Comparison of ENCODE assay signal across 1 fruit fly cellular context in the genomic region with DNA sequence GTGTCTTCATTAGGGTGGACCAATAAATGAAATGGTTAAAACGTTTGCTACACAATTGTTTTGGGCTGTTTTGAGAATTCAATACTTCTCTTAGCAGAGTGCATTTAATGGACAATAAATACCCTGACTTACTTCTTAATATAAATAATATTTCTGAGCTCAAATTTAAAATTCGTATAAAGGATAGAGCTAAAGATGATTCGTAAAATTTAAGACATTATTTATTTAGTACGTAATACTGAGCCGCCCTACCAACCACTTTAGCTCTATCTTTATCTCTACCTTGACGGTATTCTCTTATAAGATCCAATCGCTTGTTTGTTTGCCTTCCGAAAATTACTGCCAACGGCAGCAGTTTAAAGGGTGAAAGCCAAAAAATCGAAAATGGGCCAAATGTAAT.
TF ChIP-seq lines count a peak whose summit lies in the region.

No protein-coding gene starts in this region.

TF ChIP-seq in whole organism, embryonic, 481 proteins besides CTCF, POLR2A, EP300 and RAD21 (continued from another document and continues in another):
- no peak for TF ChIP-seq peb (GFP tag; IDR thresholded peaks at IDR 0.05; lab: Robert Waterston, UW)
- peak; percentile 96 for TF ChIP-seq PHDP (tag; optimal IDR thresholded peaks at IDR 0.05; lab: Kevin White, UChicago)
- TF ChIP-seq Usf (GFP tag; optimal IDR thresholded peaks at IDR 0.05; lab: Kevin White, UChicago) = peak; percentile 45
- TF ChIP-seq CG4424 (GFP tag; optimal IDR thresholded peaks at IDR 0.05; lab: Kevin White, UChicago) = peak; percentile 73
- TF ChIP-seq CG2199 (GFP tag; IDR thresholded peaks at IDR 0.05; lab: Robert Waterston, UW) = 0 out of 3 replicates have a peak, but pooled peaks have one; percentile 43
- peak; percentile 32 for TF ChIP-seq tin (GFP tag; optimal IDR thresholded peaks at IDR 0.05; lab: Kevin White, UChicago)
- no peak for TF ChIP-seq sc (optimal IDR thresholded peaks at IDR 0.05; lab: Kevin White, UChicago)
- peak; percentile 64 for TF ChIP-seq sc (GFP tag; optimal IDR thresholded peaks at IDR 0.05; lab: Kevin White, UChicago)
- peak; percentile 56 for TF ChIP-seq bcd (GFP tag; optimal IDR thresholded peaks at IDR 0.05; lab: Kevin White, UChicago)
- TF ChIP-seq ems (GFP tag; optimal IDR thresholded peaks at IDR 0.05; lab: Kevin White, UChicago) = no peak
- peak; percentile 42 for TF ChIP-seq Six4 (GFP tag; optimal IDR thresholded peaks at IDR 0.05; lab: Kevin White, UChicago)
- TF ChIP-seq dpn (GFP tag; optimal IDR thresholded peaks at IDR 0.05; lab: Kevin White, UChicago) = peak; percentile 47 to 86
- peak; percentile 44 for TF ChIP-seq cwo (GFP tag; optimal IDR thresholded peaks at IDR 0.05; lab: Kevin White, UChicago)
- TF ChIP-seq insv (GFP tag; optimal IDR thresholded peaks at IDR 0.05; lab: Kevin White, UChicago) = peak in 1 of 2 experiments; percentile 24
- TF ChIP-seq lola (GFP tag; optimal IDR thresholded peaks at IDR 0.05; lab: Kevin White, UChicago) = peak in 1 of 3 experiments; percentile 87
- no peak for TF ChIP-seq sisA (GFP tag; IDR thresholded peaks at IDR 0.05; lab: Robert Waterston, UW)
- peak; percentile 62 for TF ChIP-seq E2f2 (GFP tag; IDR thresholded peaks at IDR 0.05; lab: Robert Waterston, UW)
- TF ChIP-seq esg (GFP tag; conservative IDR thresholded peaks at IDR 0.05; lab: Robert Waterston, UW) = peak; percentile 79
- TF ChIP-seq vnd (GFP tag; IDR thresholded peaks at IDR 0.05; lab: Robert Waterston, UW; ENCODE audit: partially characterized antibody) = no peak
- peak; percentile 67 for TF ChIP-seq CG10431 (GFP tag; optimal IDR thresholded peaks at IDR 0.05; lab: Kevin White, UChicago)
- peak; percentile 81 for TF ChIP-seq CG8388 (GFP tag; optimal IDR thresholded peaks at IDR 0.05; lab: Kevin White, UChicago)
- TF ChIP-seq HHEX (GFP tag; optimal IDR thresholded peaks at IDR 0.05; lab: Kevin White, UChicago) = peak; percentile 70
- TF ChIP-seq CG3281 (GFP tag; optimal IDR thresholded peaks at IDR 0.05; lab: Kevin White, UChicago) = peak; percentile 76
- TF ChIP-seq otp (GFP tag; IDR thresholded peaks at IDR 0.05; lab: Robert Waterston, UW) = peak; percentile 81
- TF ChIP-seq Vsx1 (GFP tag; optimal IDR thresholded peaks at IDR 0.05; lab: Kevin White, UChicago) = peak; percentile 75
- peak; percentile 53 for TF ChIP-seq Lhr (GFP tag; optimal IDR thresholded peaks at IDR 0.05; lab: Kevin White, UChicago)
- TF ChIP-seq slou (GFP tag; optimal IDR thresholded peaks at IDR 0.05; lab: Kevin White, UChicago) = peak; percentile 13
- peak; percentile 42 for TF ChIP-seq sqz (GFP tag; optimal IDR thresholded peaks at IDR 0.05; lab: Kevin White, UChicago)
- TF ChIP-seq wdn (GFP tag; IDR thresholded peaks at IDR 0.05; lab: Robert Waterston, UW) = peak; percentile 48; the same call in 1 of the 2 replicates
- TF ChIP-seq CG17186 (GFP tag; optimal IDR thresholded peaks at IDR 0.05; lab: Kevin White, UChicago) = no peak
- TF ChIP-seq CG1602 (GFP tag; optimal IDR thresholded peaks at IDR 0.05; lab: Kevin White, UChicago) = peak; percentile 71
- no peak for TF ChIP-seq rib (GFP tag; IDR thresholded peaks at IDR 0.05; lab: Robert Waterston, UW)
- peak; percentile 66 for TF ChIP-seq Hr3 (GFP tag; optimal IDR thresholded peaks at IDR 0.05; lab: Kevin White, UChicago)
- no peak for TF ChIP-seq HmgD (GFP tag; optimal IDR thresholded peaks at IDR 0.05; lab: Kevin White, UChicago)
- TF ChIP-seq CG5180 (GFP tag; optimal IDR thresholded peaks at IDR 0.05; lab: Kevin White, UChicago) = peak; percentile 48
- TF ChIP-seq gcm (GFP tag; optimal IDR thresholded peaks at IDR 0.05; lab: Kevin White, UChicago) = peak; percentile 89
- TF ChIP-seq wor (GFP tag; IDR thresholded peaks at IDR 0.05; lab: Robert Waterston, UW) = peak; percentile 55
- TF ChIP-seq gsb (GFP tag; IDR thresholded peaks at IDR 0.05; lab: Robert Waterston, UW) = peak; percentile 39; the same call in 1 of the 2 replicates
- peak; percentile 91 for TF ChIP-seq ci (GFP tag; IDR thresholded peaks at IDR 0.05; lab: Robert Waterston, UW)
- TF ChIP-seq CG9215 (GFP tag; IDR thresholded peaks at IDR 0.05; lab: Robert Waterston, UW) = peak; percentile 39; the same call in 1 of the 2 replicates
- peak; percentile 68; the same call in 1 of the 2 replicates for TF ChIP-seq chm (GFP tag; IDR thresholded peaks at IDR 0.05; lab: Robert Waterston, UW)
- TF ChIP-seq Blimp-1 (GFP tag; optimal IDR thresholded peaks at IDR 0.05; lab: Kevin White, UChicago) = peak; percentile 74
- no peak for TF ChIP-seq abd-A (tag; optimal IDR thresholded peaks at IDR 0.05; lab: Kevin White, UChicago)
- TF ChIP-seq NfI (GFP tag; optimal IDR thresholded peaks at IDR 0.05; lab: Kevin White, UChicago) = peak; percentile 89
- peak; percentile 21 for TF ChIP-seq B-H2 (GFP tag; optimal IDR thresholded peaks at IDR 0.05; lab: Kevin White, UChicago)
- peak; percentile 75 for TF ChIP-seq lilli (GFP tag; optimal IDR thresholded peaks at IDR 0.05; lab: Kevin White, UChicago)
- TF ChIP-seq sens-2 (GFP tag; IDR thresholded peaks at IDR 0.05; lab: Robert Waterston, UW) = peak; percentile 61; the same call in 1 of the 2 replicates
- TF ChIP-seq CG13424 (tag; optimal IDR thresholded peaks at IDR 0.05; lab: Kevin White, UChicago) = peak; percentile 93
- TF ChIP-seq CG12942 (GFP tag; optimal IDR thresholded peaks at IDR 0.05; lab: Kevin White, UChicago) = peak; percentile 70
- no peak for TF ChIP-seq CG7357 (GFP tag; IDR thresholded peaks at IDR 0.05; lab: Robert Waterston, UW)
- TF ChIP-seq Bteb2 (GFP tag; optimal IDR thresholded peaks at IDR 0.05; lab: Kevin White, UChicago) = peak; percentile 73
- peak; percentile 71 for TF ChIP-seq CG6689 (GFP tag; IDR thresholded peaks at IDR 0.05; lab: Robert Waterston, UW)
- TF ChIP-seq h (optimal IDR thresholded peaks at IDR 0.05; lab: Kevin White, UChicago) = no peak
- no peak for TF ChIP-seq Gsc (GFP tag; IDR thresholded peaks at IDR 0.05; lab: Robert Waterston, UW)
- TF ChIP-seq gce (GFP tag; IDR thresholded peaks at IDR 0.05; lab: Robert Waterston, UW) = 0 out of 3 replicates have a peak, but pooled peaks have one; percentile 20
- peak; percentile 77 for TF ChIP-seq Xbp1 (GFP tag; optimal IDR thresholded peaks at IDR 0.05; lab: Kevin White, UChicago)
- peak; percentile 77 for TF ChIP-seq CG10366 (GFP tag; IDR thresholded peaks at IDR 0.05; lab: Robert Waterston, UW)
- TF ChIP-seq klu (GFP tag; IDR thresholded peaks at IDR 0.05; lab: Robert Waterston, UW) = peak; percentile 35; the same call in 1 of the 2 replicates
- peak; percentile 63 for TF ChIP-seq E2f1 (GFP tag; IDR thresholded peaks at IDR 0.05; lab: Robert Waterston, UW)
- peak; percentile 3 for TF ChIP-seq NC2β (GFP tag; optimal IDR thresholded peaks at IDR 0.05; lab: Kevin White, UChicago)
- TF ChIP-seq CG12104 (GFP tag; optimal IDR thresholded peaks at IDR 0.05; lab: Kevin White, UChicago) = peak; percentile 58
- TF ChIP-seq jing (GFP tag; optimal IDR thresholded peaks at IDR 0.05; lab: Kevin White, UChicago) = peak; percentile 71
- TF ChIP-seq Mad (GFP tag; optimal IDR thresholded peaks at IDR 0.05; lab: Kevin White, UChicago) = peak; percentile 51
- no peak for TF ChIP-seq CG1832 (GFP tag; optimal IDR thresholded peaks at IDR 0.05; lab: Kevin White, UChicago)
- TF ChIP-seq CG6765 (GFP tag; optimal IDR thresholded peaks at IDR 0.05; lab: Kevin White, UChicago) = peak; percentile 69
- TF ChIP-seq pros (GFP tag; optimal IDR thresholded peaks at IDR 0.05; lab: Kevin White, UChicago) = no peak
- no peak for TF ChIP-seq Poxn (GFP tag; IDR thresholded peaks at IDR 0.05; lab: Robert Waterston, UW)
- peak; percentile 47 for TF ChIP-seq CG16863 (GFP tag; optimal IDR thresholded peaks at IDR 0.05; lab: Kevin White, UChicago)
- peak; percentile 63 for TF ChIP-seq ap (GFP tag; IDR thresholded peaks at IDR 0.05; lab: Robert Waterston, UW)
- no peak for TF ChIP-seq lbe (GFP tag; optimal IDR thresholded peaks at IDR 0.05; lab: Kevin White, UChicago)
- TF ChIP-seq CG3995 (GFP tag; optimal IDR thresholded peaks at IDR 0.05; lab: Kevin White, UChicago) = peak; percentile 35
- TF ChIP-seq ase (GFP tag; IDR thresholded peaks at IDR 0.05; lab: Robert Waterston, UW) = peak; percentile 62; the same call in 2 of the 3 replicates
- TF ChIP-seq CG17568 (GFP tag; optimal IDR thresholded peaks at IDR 0.05; lab: Kevin White, UChicago) = peak; percentile 97
- TF ChIP-seq Myb (GFP tag; optimal IDR thresholded peaks at IDR 0.05; lab: Kevin White, UChicago) = peak; percentile 2
- peak; percentile 31 for TF ChIP-seq fd64A (GFP tag; optimal IDR thresholded peaks at IDR 0.05; lab: Kevin White, UChicago)
- peak; percentile 60 for TF ChIP-seq Hand (GFP tag; optimal IDR thresholded peaks at IDR 0.05; lab: Kevin White, UChicago)
- TF ChIP-seq HLH3B (GFP tag; IDR thresholded peaks at IDR 0.05; lab: Robert Waterston, UW) = peak; percentile 58
- TF ChIP-seq CG2129 (GFP tag; IDR thresholded peaks at IDR 0.05; lab: Robert Waterston, UW; ENCODE audit: partially characterized antibody) = no peak
- peak; percentile 26 for TF ChIP-seq bab2 (GFP tag; optimal IDR thresholded peaks at IDR 0.05; lab: Kevin White, UChicago)
- peak; percentile 33 to 63 for TF ChIP-seq Pdp1 (GFP tag; optimal IDR thresholded peaks at IDR 0.05; lab: Kevin White, UChicago)
- TF ChIP-seq Ada2b (GFP tag; IDR thresholded peaks at IDR 0.05; lab: Robert Waterston, UW) = peak; percentile 61
- peak; percentile 63 for TF ChIP-seq wek (GFP tag; optimal IDR thresholded peaks at IDR 0.05; lab: Kevin White, UChicago)
- TF ChIP-seq schlank (tag; optimal IDR thresholded peaks at IDR 0.05; lab: Kevin White, UChicago) = peak; percentile 36
- peak; percentile 31 for TF ChIP-seq CG9609 (GFP tag; optimal IDR thresholded peaks at IDR 0.05; lab: Kevin White, UChicago)
- peak; percentile 34 for TF ChIP-seq tx (GFP tag; optimal IDR thresholded peaks at IDR 0.05; lab: Kevin White, UChicago)
- TF ChIP-seq salm (tag; optimal IDR thresholded peaks at IDR 0.05; lab: Kevin White, UChicago) = peak; percentile 81
- TF ChIP-seq CG30020 (tag; optimal IDR thresholded peaks at IDR 0.05; lab: Kevin White, UChicago) = peak; percentile 64
- peak; percentile 85 for TF ChIP-seq CG14050 (GFP tag; IDR thresholded peaks at IDR 0.05; lab: Robert Waterston, UW)
- peak; percentile 42 for TF ChIP-seq CG31388 (GFP tag; optimal IDR thresholded peaks at IDR 0.05; lab: Kevin White, UChicago)
- peak; percentile 72 for TF ChIP-seq run (tag; optimal IDR thresholded peaks at IDR 0.05; lab: Kevin White, UChicago)
- peak; percentile 22 for TF ChIP-seq exex (tag; optimal IDR thresholded peaks at IDR 0.05; lab: Kevin White, UChicago)
- peak; percentile 40 for TF ChIP-seq Taf1 (GFP tag; IDR thresholded peaks at IDR 0.05; lab: Robert Waterston, UW)
- TF ChIP-seq Hr78 (GFP tag; optimal IDR thresholded peaks at IDR 0.05; lab: Kevin White, UChicago) = peak in 1 of 2 experiments; percentile 13
- TF ChIP-seq CG32772 (GFP tag; IDR thresholded peaks at IDR 0.05; lab: Robert Waterston, UW) = no peak
- TF ChIP-seq CG14667 (GFP tag; IDR thresholded peaks at IDR 0.05; lab: Robert Waterston, UW) = no peak
- no peak for TF ChIP-seq bbx (GFP tag; IDR thresholded peaks at IDR 0.05; lab: Robert Waterston, UW; ENCODE audit: partially characterized antibody)
- TF ChIP-seq Side (GFP tag; optimal IDR thresholded peaks at IDR 0.05; lab: Kevin White, UChicago) = peak; percentile 44
- no peak for TF ChIP-seq eyg (GFP tag; optimal IDR thresholded peaks at IDR 0.05; lab: Kevin White, UChicago)
- TF ChIP-seq D19B (GFP tag; optimal IDR thresholded peaks at IDR 0.05; lab: Kevin White, UChicago) = peak; percentile 47
- TF ChIP-seq Drgx (GFP tag; IDR thresholded peaks at IDR 0.05; lab: Robert Waterston, UW) = peak; percentile 82
- TF ChIP-seq Dek (tag; optimal IDR thresholded peaks at IDR 0.05; lab: Kevin White, UChicago) = peak; percentile 75
- TF ChIP-seq Dll (GFP tag; IDR thresholded peaks at IDR 0.05; lab: Robert Waterston, UW; ENCODE audit: partially characterized antibody) = no peak
- TF ChIP-seq HLH54F (GFP tag; optimal IDR thresholded peaks at IDR 0.05; lab: Kevin White, UChicago) = peak; percentile 51
- peak; percentile 60 for TF ChIP-seq BtbVII (GFP tag; optimal IDR thresholded peaks at IDR 0.05; lab: Kevin White, UChicago)
- no peak for TF ChIP-seq eve (GFP tag; optimal IDR thresholded peaks at IDR 0.05; lab: Kevin White, UChicago)
- peak; percentile 64 for TF ChIP-seq CG18599 (GFP tag; optimal IDR thresholded peaks at IDR 0.05; lab: Kevin White, UChicago)
- peak; percentile 15 for TF ChIP-seq CG10543 (GFP tag; optimal IDR thresholded peaks at IDR 0.05; lab: Kevin White, UChicago)
- TF ChIP-seq CG6272 (GFP tag; IDR thresholded peaks at IDR 0.05; lab: Robert Waterston, UW) = no peak
- peak; percentile 94 for TF ChIP-seq CG15269 (tag; optimal IDR thresholded peaks at IDR 0.05; lab: Kevin White, UChicago)
- peak; percentile 72 for TF ChIP-seq CG10462 (GFP tag; optimal IDR thresholded peaks at IDR 0.05; lab: Kevin White, UChicago)
- peak; percentile 65 for TF ChIP-seq CG16815 (GFP tag; optimal IDR thresholded peaks at IDR 0.05; lab: Kevin White, UChicago)
- TF ChIP-seq CkIIα-i1 (GFP tag; IDR thresholded peaks at IDR 0.05; lab: Robert Waterston, UW) = no peak
- TF ChIP-seq CG18764 (GFP tag; optimal IDR thresholded peaks at IDR 0.05; lab: Kevin White, UChicago) = peak; percentile 23
- TF ChIP-seq Abd-B (GFP tag; optimal IDR thresholded peaks at IDR 0.05; lab: Kevin White, UChicago) = peak; percentile 65
- TF ChIP-seq CG4707 (GFP tag; optimal IDR thresholded peaks at IDR 0.05; lab: Kevin White, UChicago) = peak; percentile 79
- TF ChIP-seq Elba2 (GFP tag; optimal IDR thresholded peaks at IDR 0.05; lab: Kevin White, UChicago) = no peak
- TF ChIP-seq CG9932 (GFP tag; IDR thresholded peaks at IDR 0.05; lab: Robert Waterston, UW) = peak; percentile 53
- peak; percentile 97 for TF ChIP-seq sens (GFP tag; lab: Kevin White, UChicago)
- peak; percentile 77 for TF ChIP-seq phol (tag; optimal IDR thresholded peaks at IDR 0.05; lab: Kevin White, UChicago)
- peak; percentile 86 for TF ChIP-seq CG11695 (GFP tag; IDR thresholded peaks at IDR 0.05; lab: Robert Waterston, UW)
- TF ChIP-seq ken (GFP tag; IDR thresholded peaks at IDR 0.05; lab: Robert Waterston, UW) = peak; percentile 28; the same call in 1 of the 3 replicates
- TF ChIP-seq Meics (GFP tag; optimal IDR thresholded peaks at IDR 0.05; lab: Kevin White, UChicago) = peak; percentile 78
- peak; percentile 93 for TF ChIP-seq Sox102F (GFP tag; optimal IDR thresholded peaks at IDR 0.05; lab: Kevin White, UChicago)
- peak; percentile 46; the same call in 1 of the 2 replicates for TF ChIP-seq CG3847 (GFP tag; IDR thresholded peaks at IDR 0.05; lab: Robert Waterston, UW)
- TF ChIP-seq slbo (GFP tag; IDR thresholded peaks at IDR 0.05; lab: Robert Waterston, UW) = peak; percentile 78
- TF ChIP-seq Ets65A (GFP tag; lab: Kevin White, UChicago) = peak; percentile 72
- TF ChIP-seq yki (optimal IDR thresholded peaks at IDR 0.05; lab: Kevin White, UChicago) = no peak
